Fruit fly (Drosophila melanogaster) whole organism, prepupa: ENCODE measurements around the gene CG31464.

ENCODE experiments used
- Blimp-1 ChIP-seq: fragments of 200-800 bp; sonication (Bioruptor generic); optimal IDR thresholded peaks from 3 replicates; lab custom pipeline; 2017; ENCODE audit warnings: missing biosample characterization, missing genetic modification characterization, mild to moderate bottlenecking, moderate library complexity, missing genetic modification reagents
- CG10631 ChIP-seq: fragments of 200-800 bp; sonication (Bioruptor generic); optimal IDR thresholded peaks from 2 replicates; lab custom pipeline; 2016; ENCODE audit warnings: missing biosample characterization, missing genetic modification characterization
- CG10669 ChIP-seq: fragments of 200-800 bp; sonication (Bioruptor generic); optimal IDR thresholded peaks from 3 replicates; lab custom pipeline; 2018; ENCODE audit warnings: missing biosample characterization, mild to moderate bottlenecking, missing genetic modification characterization, moderate library complexity
- CG11294 ChIP-seq: fragments of 200-800 bp; sonication (Bioruptor generic); IDR thresholded peaks from 2 replicates; pipeline ENCODE4 v1.3.6; 2022; ENCODE audit warnings: missing biosample characterization, missing genetic modification characterization
- CG11762 ChIP-seq: fragments of 200-800 bp; sonication (Bioruptor generic); optimal IDR thresholded peaks from 3 replicates; lab custom pipeline; 2016; ENCODE audit warnings: missing biosample characterization, missing genetic modification characterization; ENCODE audit not compliant: insufficient read depth
- CG15336 ChIP-seq: fragments of 200-800 bp; sonication (Bioruptor generic); IDR thresholded peaks from 2 replicates; pipeline ENCODE4 v1.3.6; 2022; ENCODE audit warnings: missing biosample characterization, missing genetic modification characterization
- CG1621 ChIP-seq: fragments of 200-800 bp; sonication (Bioruptor generic); optimal IDR thresholded peaks from 3 replicates; lab custom pipeline; 2018; ENCODE audit warnings: missing biosample characterization, mild to moderate bottlenecking, missing genetic modification characterization
- CG16779 ChIP-seq: fragments of 200-800 bp; sonication (Bioruptor generic); optimal IDR thresholded peaks from 3 replicates; lab custom pipeline; 2017; ENCODE audit warnings: missing biosample characterization, mild to moderate bottlenecking, missing genetic modification characterization
- CG3032 ChIP-seq: fragments of 200-800 bp; optimal IDR thresholded peaks from 2 replicates; lab custom pipeline; 2019; ENCODE audit warnings: missing biosample characterization, mild to moderate bottlenecking, missing genetic modification characterization, moderate library complexity
- CG31627 ChIP-seq: fragments of 200-800 bp; sonication (Bioruptor generic); optimal IDR thresholded peaks from 3 replicates; lab custom pipeline; 2016; ENCODE audit warnings: missing biosample characterization, missing genetic modification characterization
- CG32006 ChIP-seq: fragments of 200-800 bp; sonication (Bioruptor generic); optimal IDR thresholded peaks from 3 replicates; lab custom pipeline; 2017; ENCODE audit warnings: missing biosample characterization, mild to moderate bottlenecking, missing genetic modification characterization
- CG3919 ChIP-seq: fragments of 200-800 bp; sonication (Bioruptor generic); optimal IDR thresholded peaks from 3 replicates; lab custom pipeline; 2016; ENCODE audit warnings: missing biosample characterization, missing genetic modification characterization
- CG6163 ChIP-seq: fragments of 200-800 bp; sonication (Bioruptor generic); IDR thresholded peaks from 3 replicates; pipeline ENCODE4 v1.3.6; 2022; ENCODE audit warnings: missing biosample characterization, missing genetic modification characterization
- CG6276 ChIP-seq: fragments of 200-800 bp; sonication (Bioruptor generic); optimal IDR thresholded peaks from 2 replicates; lab custom pipeline; 2017; ENCODE audit warnings: missing biosample characterization, mild to moderate bottlenecking, missing genetic modification characterization
- CG6808 ChIP-seq: fragments of 200-800 bp; sonication (Bioruptor generic); optimal IDR thresholded peaks from 3 replicates; lab custom pipeline; 2017; ENCODE audit warnings: missing biosample characterization, missing genetic modification characterization, mild to moderate bottlenecking, moderate library complexity, missing genetic modification reagents
- CG7368 ChIP-seq: fragments of 200-800 bp; sonication (Bioruptor generic); optimal IDR thresholded peaks from 3 replicates; lab custom pipeline; 2016; ENCODE audit warnings: missing biosample characterization, missing genetic modification characterization
- CG8119 ChIP-seq: fragments of 200-800 bp; sonication (Bioruptor generic); IDR thresholded peaks from 3 replicates; pipeline ENCODE4 v1.3.6; 2022; ENCODE audit warnings: missing biosample characterization, missing genetic modification characterization
- CG8319 ChIP-seq: fragments of 200-800 bp; sonication (Bioruptor generic); optimal IDR thresholded peaks from 3 replicates; lab custom pipeline; 2016; ENCODE audit warnings: missing biosample characterization, missing genetic modification characterization
- Eip93F ChIP-seq: fragments of 200-800 bp; sonication (Bioruptor generic); optimal IDR thresholded peaks from 2 replicates; lab custom pipeline; 2016; ENCODE audit warnings: missing biosample characterization, mild to moderate bottlenecking, missing genetic modification characterization
- Ets21C ChIP-seq: fragments of 200-800 bp; sonication (Bioruptor generic); optimal IDR thresholded peaks from 3 replicates; lab custom pipeline; 2016; ENCODE audit warnings: missing biosample characterization, missing genetic modification characterization
- Ets96B ChIP-seq: fragments of 200-800 bp; optimal IDR thresholded peaks from 2 replicates; lab custom pipeline; 2019; ENCODE audit warnings: missing biosample characterization, mild to moderate bottlenecking, missing genetic modification characterization, moderate library complexity
- Hr39 ChIP-seq: fragments of 200-800 bp; sonication (Bioruptor generic); optimal IDR thresholded peaks from 2 replicates; lab custom pipeline; 2016; ENCODE audit warnings: missing biosample characterization, missing genetic modification characterization
- Met ChIP-seq: fragments of 200-800 bp; sonication (Bioruptor generic); optimal IDR thresholded peaks from 3 replicates; lab custom pipeline; 2016; ENCODE audit warnings: missing biosample characterization, missing genetic modification characterization
- Sox102F ChIP-seq: fragments of 200-800 bp; sonication (Bioruptor generic); optimal IDR thresholded peaks from 2 replicates; lab custom pipeline; 2016; ENCODE audit warnings: missing biosample characterization, mild to moderate bottlenecking, missing genetic modification characterization
- Sox14 ChIP-seq: fragments of 200-800 bp; sonication (Bioruptor generic); optimal IDR thresholded peaks from 3 replicates; lab custom pipeline; 2016; ENCODE audit warnings: missing biosample characterization, missing genetic modification characterization
- Sox15 ChIP-seq: fragments of 200-800 bp; sonication (Bioruptor generic); optimal IDR thresholded peaks from 3 replicates; lab custom pipeline; 2016; ENCODE audit warnings: missing biosample characterization, missing genetic modification characterization
- achi ChIP-seq: fragments of 200-800 bp; sonication (Bioruptor generic); optimal IDR thresholded peaks from 3 replicates; lab custom pipeline; 2016; ENCODE audit warnings: missing biosample characterization, missing genetic modification characterization
- acj6 ChIP-seq: fragments of 200-800 bp; sonication (Bioruptor generic); optimal IDR thresholded peaks from 3 replicates; lab custom pipeline; 2016; ENCODE audit warnings: missing biosample characterization, missing genetic modification characterization
- cyc ChIP-seq: fragments of 200-800 bp; sonication (Bioruptor generic); optimal IDR thresholded peaks from 3 replicates; lab custom pipeline; 2016; ENCODE audit warnings: missing biosample characterization, missing genetic modification characterization
- dac ChIP-seq: fragments of 200-800 bp; sonication (Bioruptor generic); optimal IDR thresholded peaks from 2 replicates; lab custom pipeline; 2017; ENCODE audit warnings: missing biosample characterization, mild to moderate bottlenecking, missing genetic modification characterization
- dsx ChIP-seq: fragments of 200-800 bp; optimal IDR thresholded peaks from 3 replicates; lab custom pipeline; 2019; ENCODE audit warnings: missing biosample characterization, mild to moderate bottlenecking, missing genetic modification characterization, moderate library complexity; ENCODE audit not compliant: poor library complexity, severe bottlenecking
- esn ChIP-seq: fragments of 200-800 bp; sonication (Bioruptor generic); optimal IDR thresholded peaks from 2 replicates; lab custom pipeline; 2016; ENCODE audit warnings: missing biosample characterization, mild to moderate bottlenecking, missing genetic modification characterization, moderate library complexity
- fd59A ChIP-seq: fragments of 200-800 bp; sonication (Bioruptor generic); optimal IDR thresholded peaks from 2 replicates; lab custom pipeline; 2017; ENCODE audit warnings: missing biosample characterization, mild to moderate bottlenecking, missing genetic modification characterization, missing genetic modification reagents
- fkh ChIP-seq: fragments of 200-800 bp; sonication (Bioruptor generic); optimal IDR thresholded peaks from 3 replicates; lab custom pipeline; 2017; ENCODE audit warnings: missing biosample characterization, mild to moderate bottlenecking, missing genetic modification characterization, moderate library complexity
- lz ChIP-seq: fragments of 200-800 bp; sonication (Bioruptor generic); optimal IDR thresholded peaks from 3 replicates; lab custom pipeline; 2016; ENCODE audit warnings: missing biosample characterization, missing genetic modification characterization
- pdm3 ChIP-seq: fragments of 200-800 bp; sonication (Bioruptor generic); optimal IDR thresholded peaks from 3 replicates; lab custom pipeline; 2016; ENCODE audit warnings: missing biosample characterization, missing genetic modification characterization
- salr ChIP-seq, 2 experiments: fragments of 200-800 bp; sonication (Bioruptor generic); optimal IDR thresholded peaks; 3 replicates each; lab custom pipeline; 2016 to 2018; ENCODE audit warnings: missing biosample characterization in 2 of 2, missing genetic modification characterization in 2 of 2, mild to moderate bottlenecking in 1 of 2
- topi ChIP-seq: fragments of 200-800 bp; sonication (Bioruptor generic); optimal IDR thresholded peaks from 3 replicates; lab custom pipeline; 2016; ENCODE audit warnings: missing biosample characterization, missing genetic modification characterization
- vri ChIP-seq: fragments of 200-800 bp; sonication (Bioruptor generic); optimal IDR thresholded peaks from 3 replicates; lab custom pipeline; 2016; ENCODE audit warnings: missing biosample characterization, mild to moderate bottlenecking, missing genetic modification characterization

CG31464 gene

DNA sequence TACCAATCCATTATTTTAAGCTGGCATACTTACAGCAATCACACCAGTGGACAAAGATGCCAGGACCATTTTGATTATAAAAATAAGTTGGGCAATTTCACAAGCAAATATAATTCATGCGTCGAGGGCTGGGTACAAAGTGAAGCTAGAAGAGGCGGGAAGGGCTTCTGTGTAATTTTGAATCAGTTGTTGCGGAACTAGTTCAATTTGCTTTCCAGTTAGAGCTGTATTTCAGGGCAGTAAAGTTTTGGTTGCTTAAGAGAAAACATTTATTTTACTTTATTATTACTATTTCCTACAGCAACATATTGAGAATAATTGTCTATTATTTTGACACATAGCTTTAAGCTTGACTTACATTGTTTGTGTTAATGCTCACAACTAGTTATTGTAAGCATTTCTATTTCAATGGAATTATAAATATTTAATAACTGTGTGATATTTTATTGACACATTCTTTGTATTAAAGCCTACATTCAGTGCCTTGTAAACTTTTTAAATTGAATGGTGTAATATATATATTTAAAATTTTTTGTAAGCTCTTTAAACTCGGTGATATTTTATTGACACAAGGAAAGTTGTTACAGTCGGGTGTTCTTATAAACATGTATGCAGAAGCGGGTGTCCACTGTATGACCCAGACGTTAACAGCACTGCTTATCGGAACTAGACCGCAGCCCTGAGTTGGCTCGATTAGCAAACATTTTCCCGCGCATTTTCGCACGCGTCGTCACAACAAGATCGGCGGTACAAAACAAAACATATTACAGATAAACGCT, 26.5 kb upstream of the CG31464 start, which contains the start of the genes RPA1 and Mcm2 (continued):
- TF ChIP-seq Eip93F: peak; percentile 36
- peak; percentile 76 for TF ChIP-seq CG11294 (GFP tag; lab: Robert Waterston, UW)
- peak; percentile 84 for TF ChIP-seq CG3032 (tag; lab: Kevin White, UChicago)
- TF ChIP-seq topi (GFP tag; lab: Kevin White, UChicago): peak; percentile 67
- peak; percentile 63 for TF ChIP-seq dsx (GFP tag; lab: Kevin White, UChicago)
- no peak for TF ChIP-seq pdm3
- no peak for TF ChIP-seq vri (GFP tag; lab: Kevin White, UChicago)
- peak; percentile 66 for TF ChIP-seq Sox14 (GFP tag; lab: Kevin White, UChicago)
- peak; percentile 88 for TF ChIP-seq CG32006 (GFP tag; lab: Kevin White, UChicago)
- TF ChIP-seq CG1621 (tag; lab: Kevin White, UChicago): no peak
- TF ChIP-seq Sox15 (GFP tag; lab: Kevin White, UChicago): peak; percentile 85
- TF ChIP-seq cyc (GFP tag; lab: Kevin White, UChicago): peak; percentile 79
- TF ChIP-seq Ets21C: peak; percentile 78
- no peak for TF ChIP-seq CG16779
- TF ChIP-seq Sox102F (GFP tag; lab: Kevin White, UChicago): peak; percentile 68
- peak; percentile 83 for TF ChIP-seq CG3919
- TF ChIP-seq salr (GFP tag; optimal IDR thresholded peaks at IDR 0.05; lab: Kevin White, UChicago): peak; percentile 57 to 79
- TF ChIP-seq CG15336 (GFP tag; lab: Robert Waterston, UW): peak; percentile 76
- TF ChIP-seq CG6276: no peak
- TF ChIP-seq lz (GFP tag; lab: Kevin White, UChicago): peak; percentile 86
- TF ChIP-seq CG10631 (GFP tag; lab: Kevin White, UChicago): peak; percentile 89
- TF ChIP-seq CG7368 (GFP tag; lab: Kevin White, UChicago): peak; percentile 56
- peak; percentile 85 for TF ChIP-seq esn (GFP tag; lab: Kevin White, UChicago)
- peak; percentile 80 for TF ChIP-seq achi (GFP tag; lab: Kevin White, UChicago)
- peak; percentile 68; the same call in 2 of the 3 replicates for TF ChIP-seq CG6163 (GFP tag; lab: Robert Waterston, UW)
- TF ChIP-seq CG31627: peak; percentile 87
- peak; percentile 84 for TF ChIP-seq acj6 (GFP tag; lab: Kevin White, UChicago)
- TF ChIP-seq dac: no peak
- peak; percentile 71 for TF ChIP-seq CG8319 (GFP tag; lab: Kevin White, UChicago)
- peak; percentile 70 for TF ChIP-seq CG10669 (GFP tag; lab: Kevin White, UChicago)
- peak; percentile 69 for TF ChIP-seq CG11762 (GFP tag; lab: Kevin White, UChicago)
- peak; percentile 57 for TF ChIP-seq fd59A
- peak; percentile 56 for TF ChIP-seq Blimp-1 (GFP tag; lab: Kevin White, UChicago)
- TF ChIP-seq Hr39 (GFP tag; lab: Kevin White, UChicago): peak; percentile 79
- peak; percentile 75 for TF ChIP-seq Ets96B (tag; lab: Kevin White, UChicago)
- peak; percentile 75 for TF ChIP-seq Met
- TF ChIP-seq CG8119 (GFP tag; lab: Robert Waterston, UW): peak; percentile 66; the same call in 2 of the 3 replicates

DNA sequence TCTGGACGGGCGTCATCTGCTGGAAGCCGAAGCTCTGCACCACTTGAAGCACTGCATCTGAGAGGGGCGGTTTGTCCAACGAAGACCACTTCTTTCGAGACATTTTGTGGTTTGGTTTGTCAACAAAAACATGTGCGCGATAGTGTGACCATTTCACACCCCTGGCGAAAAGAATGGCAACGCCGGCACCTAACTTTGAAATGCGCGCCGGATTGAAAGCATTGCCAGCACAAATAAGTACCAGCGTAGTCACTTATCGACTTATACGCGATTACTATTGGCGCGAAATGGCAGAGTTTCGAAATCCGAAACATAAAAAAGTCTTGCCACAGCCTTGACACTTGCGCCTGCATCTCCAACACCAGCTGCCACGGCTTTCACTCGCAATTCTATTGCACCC, 21.3 kb upstream of the CG31464 start, which contains the start of gene CG9630:
CG9630 (minus strand) TSS at position 157 of the 400 bp plus-strand sequence.
- TF ChIP-seq fkh (GFP tag; lab: Kevin White, UChicago) (peak; percentile 94), CG6808 (no peak)
